Worm (Caenorhabditis elegans) whole organism, L4 larva: ENCODE data around the gene C44C10.12.

Experiments
- lsy-2 ChIP-seq, 2 experiments: fragments of 150-350 bp in 1 of 2; sonication (generic microtip) in 1 of 2; optimal IDR thresholded peaks; 2 replicates each; lab custom pipeline; 2014 to 2017; ENCODE audit warnings: missing biosample characterization in 2 of 2, missing genetic modification characterization in 2 of 2
- nhr-28 ChIP-seq: fragments of 150-350 bp; optimal IDR thresholded peaks from 2 replicates; lab custom pipeline; 2014; ENCODE audit warnings: missing biosample characterization, missing genetic modification characterization

ce11 chrX:11664184-11664583 is 32.6 kb upstream of the C44C10.12 start:
- TF ChIP-seq nhr-28 (no peak), lsy-2 (tag; optimal IDR thresholded peaks at IDR 0.05; lab: Kevin White, UChicago) (no peak)
